Fruit fly (Drosophila melanogaster): Measurements from ENCODE around the gene CG31668.

Gene CG31668

dm6 chr2L:2189100-2189499 is 16.9 kb downstream of the CG31668 start (continued):
- TF ChIP-seq CG10631 (GFP tag; optimal IDR thresholded peaks at IDR 0.05) (peak; percentile 68), CG34406 (GFP tag; optimal IDR thresholded peaks at IDR 0.05) (peak; percentile 56), esn (GFP tag; optimal IDR thresholded peaks at IDR 0.05) (peak; percentile 88), CG11294 (GFP tag; IDR thresholded peaks at IDR 0.05) (0 out of 2 replicates have a peak, but pooled peaks have one; percentile 19), eg (GFP tag; IDR thresholded peaks at IDR 0.05) (peak; percentile 66), salr (GFP tag; optimal IDR thresholded peaks at IDR 0.05) (peak; percentile 12 to 35), CG15336 (GFP tag; IDR thresholded peaks at IDR 0.05) (peak; percentile 61; the same call in 1 of the 2 replicates), CG6854 (GFP tag; optimal IDR thresholded peaks at IDR 0.05) (peak; percentile 68), CG1621 (tag; optimal IDR thresholded peaks at IDR 0.05) (peak; percentile 37), fd85E (GFP tag; optimal IDR thresholded peaks at IDR 0.05) (no peak), fkh (GFP tag; optimal IDR thresholded peaks at IDR 0.05) (no peak), Hr4 (GFP tag; optimal IDR thresholded peaks at IDR 0.05) (peak; percentile 53), CG10669 (GFP tag; optimal IDR thresholded peaks at IDR 0.05) (peak; percentile 53), CG11762 (GFP tag; optimal IDR thresholded peaks at IDR 0.05; ENCODE audit: insufficient read depth) (peak; percentile 46), Eip78C (GFP tag) (peak; percentile 86), Hr38 (GFP tag; optimal IDR thresholded peaks at IDR 0.05) (no peak), Met (GFP tag; optimal IDR thresholded peaks at IDR 0.05) (peak; percentile 90), Hr39 (GFP tag; optimal IDR thresholded peaks at IDR 0.05) (peak; percentile 89), Lpt (GFP tag; optimal IDR thresholded peaks at IDR 0.05) (peak; percentile 43), CG32006 (GFP tag; optimal IDR thresholded peaks at IDR 0.05) (peak; percentile 76), Sox14 (GFP tag; optimal IDR thresholded peaks at IDR 0.05) (peak; percentile 81), CG8319 (GFP tag; optimal IDR thresholded peaks at IDR 0.05) (peak; percentile 60)

- no peak for TF ChIP-seq esn (GFP tag; optimal IDR thresholded peaks at IDR 0.05)
- no peak for TF ChIP-seq CG8319 (GFP tag; optimal IDR thresholded peaks at IDR 0.05)
- TF ChIP-seq Lpt (GFP tag; optimal IDR thresholded peaks at IDR 0.05): no peak
- TF ChIP-seq CG4318 (GFP tag; optimal IDR thresholded peaks at IDR 0.05): no peak
- no peak for TF ChIP-seq achi (GFP tag; optimal IDR thresholded peaks at IDR 0.05)
- TF ChIP-seq spab (GFP tag; optimal IDR thresholded peaks at IDR 0.05): no peak
- no peak for TF ChIP-seq Ets21C (GFP tag; optimal IDR thresholded peaks at IDR 0.05)
- no peak for TF ChIP-seq Sox14 (GFP tag; optimal IDR thresholded peaks at IDR 0.05)
- TF ChIP-seq CG8119 (GFP tag; IDR thresholded peaks at IDR 0.05): no peak
- TF ChIP-seq Eip75B (GFP tag; optimal IDR thresholded peaks at IDR 0.05): no peak
- no peak for TF ChIP-seq Hr4 (GFP tag; optimal IDR thresholded peaks at IDR 0.05)
- TF ChIP-seq CG6792 (GFP tag; optimal IDR thresholded peaks at IDR 0.05): no peak
- no peak for TF ChIP-seq CG8632 (GFP tag; optimal IDR thresholded peaks at IDR 0.05)
- no peak for TF ChIP-seq eg (GFP tag; IDR thresholded peaks at IDR 0.05)
Measured at dm6 chr2L:2187411-2187810, 18.6 kb downstream of the CG31668 start.

dm6 chr2L:2185373-2185772 is 20.6 kb downstream of the CG31668 start:
- TF ChIP-seq CG6276 (GFP tag; optimal IDR thresholded peaks at IDR 0.05) (peak; percentile 66), achi (GFP tag; optimal IDR thresholded peaks at IDR 0.05) (peak; percentile 57), Eip75B (GFP tag; optimal IDR thresholded peaks at IDR 0.05) (peak; percentile 39), CG11762 (GFP tag; optimal IDR thresholded peaks at IDR 0.05; ENCODE audit: insufficient read depth) (peak; percentile 2), CG8119 (GFP tag; IDR thresholded peaks at IDR 0.05) (peak; percentile 69), CG11294 (GFP tag; IDR thresholded peaks at IDR 0.05) (0 out of 2 replicates have a peak, but pooled peaks have one; percentile 27), lz (GFP tag; optimal IDR thresholded peaks at IDR 0.05) (peak; percentile 36), Hr39 (GFP tag; optimal IDR thresholded peaks at IDR 0.05) (peak; percentile 19), salr (GFP tag; optimal IDR thresholded peaks at IDR 0.05) (no peak), CG15336 (GFP tag; IDR thresholded peaks at IDR 0.05) (peak; percentile 45; the same call in 1 of the 2 replicates), Sox102F (GFP tag; optimal IDR thresholded peaks at IDR 0.05) (peak; percentile 20), Eip78C (GFP tag) (peak; percentile 87), net (GFP tag; optimal IDR thresholded peaks at IDR 0.05) (no peak), spab (GFP tag; optimal IDR thresholded peaks at IDR 0.05) (no peak), CG31627 (GFP tag; optimal IDR thresholded peaks at IDR 0.05) (peak; percentile 14), Met (GFP tag; optimal IDR thresholded peaks at IDR 0.05) (peak; percentile 48), CG7368 (GFP tag; optimal IDR thresholded peaks at IDR 0.05) (peak; percentile 8), Smox (GFP tag; optimal IDR thresholded peaks at IDR 0.05) (peak; percentile 49), topi (GFP tag; optimal IDR thresholded peaks at IDR 0.05) (peak; percentile 29), cyc (GFP tag; optimal IDR thresholded peaks at IDR 0.05) (no peak), Hr38 (GFP tag; optimal IDR thresholded peaks at IDR 0.05) (no peak), dac (GFP tag; optimal IDR thresholded peaks at IDR 0.05) (peak; percentile 47), CG8319 (GFP tag; optimal IDR thresholded peaks at IDR 0.05) (peak; percentile 8), CG3919 (GFP tag; optimal IDR thresholded peaks at IDR 0.05) (peak; percentile 40), svp (GFP tag) (peak; percentile 62), Hr4 (GFP tag; optimal IDR thresholded peaks at IDR 0.05) (peak; percentile 47), esn (GFP tag; optimal IDR thresholded peaks at IDR 0.05) (peak; percentile 53), OdsH (GFP tag; optimal IDR thresholded peaks at IDR 0.05) (peak; percentile 64), CG8632 (GFP tag; optimal IDR thresholded peaks at IDR 0.05) (peak; percentile 42), CG34406 (GFP tag; optimal IDR thresholded peaks at IDR 0.05) (peak; percentile 53), eg (GFP tag; IDR thresholded peaks at IDR 0.05) (peak; percentile 7; the same call in 1 of the 3 replicates), CG6792 (GFP tag; optimal IDR thresholded peaks at IDR 0.05) (peak; percentile 54), CG11902 (GFP tag; optimal IDR thresholded peaks at IDR 0.05) (peak; percentile 33), CG16779 (tag; optimal IDR thresholded peaks at IDR 0.05) (no peak), Lpt (GFP tag; optimal IDR thresholded peaks at IDR 0.05) (no peak)
